Fruit fly (Drosophila melanogaster) whole organism, adult: ENCODE data around the gene CG33769.
"Not testable (repeated sequence)": the region's sequence is repeated elsewhere in the genome, so short reads cannot be mapped to it uniquely, and the experiment has no call there.

Experiments
- CG11617 ChIP-seq: fragments of 200-800 bp; sonication (Bioruptor generic); optimal IDR thresholded peaks from 2 replicates; lab custom pipeline; 2017; ENCODE audit warnings: mild to moderate bottlenecking, missing biosample characterization, missing genetic modification reagents, missing genetic modification characterization
- CG12768 ChIP-seq: fragments of 200-800 bp; sonication (Bioruptor generic); optimal IDR thresholded peaks from 2 replicates; lab custom pipeline; 2017; ENCODE audit warnings: missing biosample characterization, missing genetic modification characterization, mild to moderate bottlenecking, moderate library complexity, missing genetic modification reagents
- CG14711 ChIP-seq: fragments of 200-800 bp; sonication (Bioruptor generic); optimal IDR thresholded peaks from 2 replicates; lab custom pipeline; 2018; ENCODE audit warnings: missing biosample characterization, mild to moderate bottlenecking, missing genetic modification characterization, moderate library complexity
- CG1620 ChIP-seq: fragments of 200-800 bp; sonication (Bioruptor generic); optimal IDR thresholded peaks from 2 replicates; lab custom pipeline; 2016; ENCODE audit warnings: missing biosample characterization, missing genetic modification characterization
- CG33017 ChIP-seq: fragments of 200-800 bp; sonication (Bioruptor generic); optimal IDR thresholded peaks from 2 replicates; lab custom pipeline; 2018; ENCODE audit warnings: missing biosample characterization, mild to moderate bottlenecking, missing genetic modification characterization, moderate library complexity
- CG5204 ChIP-seq: fragments of 200-800 bp; sonication (Bioruptor generic); optimal IDR thresholded peaks from 2 replicates; lab custom pipeline; 2016; ENCODE audit warnings: missing biosample characterization, missing genetic modification characterization
- CG7045 ChIP-seq: fragments of 200-800 bp; sonication (Bioruptor generic); optimal IDR thresholded peaks from 2 replicates; lab custom pipeline; 2017; ENCODE audit warnings: missing biosample characterization, mild to moderate bottlenecking, missing genetic modification characterization
- CG7101 ChIP-seq: fragments of 200-800 bp; sonication (Bioruptor generic); optimal IDR thresholded peaks from 2 replicates; lab custom pipeline; 2018; ENCODE audit warnings: missing biosample characterization, mild to moderate bottlenecking, missing genetic modification characterization, moderate library complexity
- Clk ChIP-seq: fragments of 200-800 bp; sonication (Bioruptor generic); optimal IDR thresholded peaks from 2 replicates; lab custom pipeline; 2017; ENCODE audit warnings: missing biosample characterization, missing genetic modification characterization
- Crg-1 ChIP-seq: fragments of 200-800 bp; sonication (Bioruptor generic); optimal IDR thresholded peaks from 2 replicates; lab custom pipeline; 2016; ENCODE audit warnings: missing biosample characterization, missing genetic modification characterization
- Hr96 ChIP-seq: fragments of 200-800 bp; sonication (Bioruptor generic); optimal IDR thresholded peaks from 2 replicates; lab custom pipeline; 2016; ENCODE audit warnings: missing biosample characterization, missing genetic modification characterization
- Mnt ChIP-seq: fragments of 200-800 bp; sonication (Bioruptor generic); optimal IDR thresholded peaks from 2 replicates; lab custom pipeline; 2016; ENCODE audit warnings: missing biosample characterization, mild to moderate bottlenecking, missing genetic modification characterization
- bab1 ChIP-seq: fragments of 200-800 bp; sonication (Bioruptor generic); optimal IDR thresholded peaks from 3 replicates; lab custom pipeline; 2019; ENCODE audit warnings: missing biosample characterization, mild to moderate bottlenecking, missing genetic modification characterization, moderate library complexity
- cic ChIP-seq: fragments of 200-800 bp; sonication (Bioruptor generic); optimal IDR thresholded peaks from 2 replicates; lab custom pipeline; 2017; ENCODE audit warnings: missing biosample characterization, mild to moderate bottlenecking, missing genetic modification characterization, moderate library complexity
- cnc ChIP-seq, 2 experiments: fragments of >200 bp; optimal IDR thresholded peaks; 2 replicates each; lab custom pipeline; 2017
- kay ChIP-seq: fragments of 200-800 bp; sonication (Bioruptor generic); peaks from one replicate; lab custom pipeline; 2016; ENCODE audit warnings: missing biosample characterization, missing genetic modification characterization, borderline replicate concordance
- ovo ChIP-seq: fragments of 200-800 bp; sonication (Bioruptor generic); optimal IDR thresholded peaks from 2 replicates; lab custom pipeline; 2016; ENCODE audit warnings: missing biosample characterization, missing genetic modification characterization
- pad ChIP-seq: fragments of 200-800 bp; sonication (Bioruptor generic); optimal IDR thresholded peaks from 3 replicates; lab custom pipeline; 2017; ENCODE audit warnings: missing biosample characterization, missing genetic modification characterization, mild to moderate bottlenecking, moderate library complexity, missing genetic modification reagents
- tj ChIP-seq: fragments of 200-800 bp; sonication (Bioruptor generic); optimal IDR thresholded peaks from 3 replicates; lab custom pipeline; 2017; ENCODE audit warnings: missing biosample characterization, mild to moderate bottlenecking, missing genetic modification characterization, moderate library complexity
- toe ChIP-seq: fragments of 200-800 bp; sonication (Bioruptor generic); optimal IDR thresholded peaks from 2 replicates; lab custom pipeline; 2016; ENCODE audit warnings: missing biosample characterization, missing genetic modification characterization

CG33769 gene

dm6 chr3L:22680932-22681331 is 33.2 kb downstream of the CG33769 start:
- TF ChIP-seq kay (GFP tag; lab: Kevin White, UChicago) (no peak), bab1 (no peak), Clk (GFP tag; lab: Kevin White, UChicago) (no peak), cnc (optimal IDR thresholded peaks at IDR 0.05; lab: Kevin White, UChicago) (no peak), toe (GFP tag; lab: Kevin White, UChicago) (no peak), tj (GFP tag; lab: Kevin White, UChicago) (no peak), Crg-1 (GFP tag; lab: Kevin White, UChicago) (no peak), CG33017 (tag; lab: Kevin White, UChicago) (no peak), CG7101 (tag; lab: Kevin White, UChicago) (no peak), CG14711 (tag; lab: Kevin White, UChicago) (no peak), ovo (no peak), Mnt (GFP tag; lab: Kevin White, UChicago) (no peak)

DNA sequence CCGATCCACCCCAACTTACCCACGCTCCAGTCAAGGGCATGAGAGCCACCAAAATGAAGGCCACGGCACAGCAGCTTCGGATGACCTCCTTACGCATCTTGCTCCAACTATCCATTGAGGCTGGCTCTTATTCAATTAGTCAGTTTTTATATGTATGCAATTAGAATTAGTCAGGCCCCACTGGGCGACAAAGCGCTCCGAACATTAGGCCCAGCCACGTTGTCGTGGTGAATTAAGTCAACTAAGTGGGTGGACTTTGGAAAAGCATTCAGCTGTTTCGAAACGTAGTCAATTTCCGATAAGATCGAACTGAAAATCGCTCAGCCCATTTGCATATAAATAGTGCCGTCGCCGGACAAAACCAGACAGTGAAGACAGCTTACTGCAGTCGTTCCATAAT is 39.3 kb downstream of the CG33769 start, which contains the start of the genes CG14455 and CG14456:
Gene CG14455, minus strand, starts transcription at position 101 of the 400 bp plus-strand sequence.
Gene CG14456, plus strand, starts transcription at position 236 of the 400 bp plus-strand sequence.
- TF ChIP-seq Clk (GFP tag; lab: Kevin White, UChicago) (no peak), cic (GFP tag; lab: Kevin White, UChicago) (no peak), tj (GFP tag; lab: Kevin White, UChicago) (no peak), kay (GFP tag; lab: Kevin White, UChicago) (no peak), CG1620 (GFP tag; lab: Kevin White, UChicago) (no peak), CG5204 (GFP tag; lab: Kevin White, UChicago) (no peak), CG33017 (tag; lab: Kevin White, UChicago) (no peak), ovo (no peak), CG12768 (no peak), pad (GFP tag; lab: Kevin White, UChicago) (no peak), Hr96 (no peak), cnc (optimal IDR thresholded peaks at IDR 0.05; lab: Kevin White, UChicago) (no peak), CG7045 (GFP tag; lab: Kevin White, UChicago) (no peak), toe (GFP tag; lab: Kevin White, UChicago) (no peak), bab1 (no peak), Mnt (GFP tag; lab: Kevin White, UChicago) (no peak)

DNA sequence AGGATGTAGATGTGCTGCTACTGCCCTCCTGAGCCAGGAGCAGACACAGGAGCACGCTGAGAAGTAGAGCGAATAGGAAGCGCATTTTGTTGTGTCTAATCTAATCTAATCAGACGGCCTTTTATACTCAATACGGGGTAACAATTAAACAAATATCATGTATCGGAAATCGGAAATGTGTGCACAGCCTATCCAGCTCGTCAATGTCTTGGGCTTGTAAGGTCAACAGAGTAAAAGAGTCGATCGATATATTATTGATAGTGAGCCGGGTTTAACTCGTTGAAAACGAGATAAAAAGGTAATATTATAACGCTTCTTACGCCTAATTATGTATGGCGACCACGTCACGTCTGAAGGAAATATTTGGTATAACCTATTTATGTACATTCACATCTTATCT is 44.7 kb downstream of the CG33769 start, which contains the start of gene CG14454:
Gene CG14454, minus strand, starts transcription at position 101 of the 400 bp plus-strand sequence.
- not testable (repeated sequence) for TF ChIP-seq kay, tj, CG7045 (GFP tag; lab: Kevin White, UChicago)

DNA sequence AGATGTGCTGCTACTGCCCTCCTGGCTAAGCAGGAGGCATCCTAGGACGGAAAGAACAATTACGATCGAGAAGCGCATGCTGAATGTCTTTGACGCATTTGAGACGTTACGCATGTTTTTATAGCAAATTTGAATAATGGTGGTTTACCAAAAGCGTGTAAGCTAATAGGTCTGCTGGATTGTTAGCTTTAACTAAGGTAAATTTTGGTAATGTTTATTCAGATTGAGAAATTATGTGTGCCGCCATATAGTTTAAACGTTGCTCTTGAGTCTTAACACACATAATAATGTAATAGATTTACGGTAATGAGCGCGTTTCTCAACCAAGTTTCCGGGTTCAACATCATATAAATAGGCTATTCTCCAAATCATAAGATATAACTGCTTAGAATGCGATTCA is 46.0 kb downstream of the CG33769 start, which contains the start of the genes CG12546 and CG14453:
Gene CG12546, minus strand, starts transcription at position 101 of the 400 bp plus-strand sequence.
Gene CG14453, plus strand, starts transcription at position 372 of the 400 bp plus-strand sequence.
- TF ChIP-seq Crg-1 (GFP tag; lab: Kevin White, UChicago) = no peak
- TF ChIP-seq pad (GFP tag; lab: Kevin White, UChicago) = no peak
- TF ChIP-seq CG5204 (GFP tag; lab: Kevin White, UChicago) = no peak
- no peak for TF ChIP-seq bab1
- no peak for TF ChIP-seq CG11617 (GFP tag; lab: Kevin White, UChicago)
- no peak for TF ChIP-seq CG33017 (tag; lab: Kevin White, UChicago)

DNA sequence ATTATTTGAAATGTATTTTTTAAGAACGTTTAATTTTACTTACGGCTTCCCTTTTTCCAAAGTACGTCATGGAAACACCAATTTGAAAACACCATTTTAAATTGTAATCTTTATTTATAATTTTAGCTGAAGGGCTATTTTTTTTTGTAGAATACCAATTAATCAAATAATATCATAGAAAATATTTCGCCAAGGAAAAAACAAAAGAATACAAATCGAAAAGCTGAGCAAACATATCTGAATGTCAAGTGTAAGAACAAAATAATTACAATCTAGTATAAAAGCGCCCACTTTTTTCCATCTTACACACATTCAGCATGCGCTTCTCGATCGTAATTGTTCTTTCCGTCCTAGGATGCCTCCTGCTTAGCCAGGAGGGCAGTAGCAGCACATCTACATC is 47.9 kb downstream of the CG33769 start, which contains the start of gene CG14452:
Gene CG14452, plus strand, starts transcription at position 301 of the 400 bp plus-strand sequence.
- TF ChIP-seq CG7045 (GFP tag; lab: Kevin White, UChicago) (no peak), Clk (GFP tag; lab: Kevin White, UChicago) (no peak), pad (GFP tag; lab: Kevin White, UChicago) (no peak), Hr96 (no peak), toe (GFP tag; lab: Kevin White, UChicago) (no peak), Mnt (GFP tag; lab: Kevin White, UChicago) (no peak), CG33017 (tag; lab: Kevin White, UChicago) (no peak), CG1620 (GFP tag; lab: Kevin White, UChicago) (no peak), CG5204 (GFP tag; lab: Kevin White, UChicago) (no peak), ovo (no peak), bab1 (no peak), CG12768 (no peak), tj (GFP tag; lab: Kevin White, UChicago) (no peak), CG11617 (GFP tag; lab: Kevin White, UChicago) (no peak), CG14711 (tag; lab: Kevin White, UChicago) (no peak), kay (GFP tag; lab: Kevin White, UChicago) (no peak), cnc (optimal IDR thresholded peaks at IDR 0.05; lab: Kevin White, UChicago) (no peak), cic (GFP tag; lab: Kevin White, UChicago) (no peak), CG7101 (tag; lab: Kevin White, UChicago) (no peak), Crg-1 (GFP tag; lab: Kevin White, UChicago) (no peak)

dm6 chr3L:22696930-22697329 is 49.2 kb downstream of the CG33769 start, which contains the start of gene CG32453:
Gene CG32453 (plus strand): TSS chr3L:22697230.
- not testable (repeated sequence) for TF ChIP-seq CG12768; CG33017 (tag; lab: Kevin White, UChicago); CG1620 (GFP tag; lab: Kevin White, UChicago)
